Worm (Caenorhabditis elegans) whole organism, early embryonic: ENCODE measurements around the gene denn-4.

Experiments used
- B0310.2 ChIP-seq: sonication (generic microtip); optimal IDR thresholded peaks from 2 replicates; lab custom pipeline; 2016; ENCODE audit warnings: mild to moderate bottlenecking, missing genetic modification characterization, missing compliant biosample characterization
- aly-1 ChIP-seq: sonication (generic microtip); optimal IDR thresholded peaks from 2 replicates; lab custom pipeline; 2016; ENCODE audit warnings: missing genetic modification characterization, missing compliant biosample characterization
- ama-1 ChIP-seq: fragments of 150-350 bp; optimal IDR thresholded peaks from 2 replicates; lab custom pipeline; 2014
- ceh-36 ChIP-seq: sonication (generic microtip); optimal IDR thresholded peaks from 2 replicates; lab custom pipeline; 2016; ENCODE audit warnings: missing genetic modification characterization, inconsistent platforms, missing compliant biosample characterization
- ets-7 ChIP-seq: sonication (generic microtip); optimal IDR thresholded peaks from 2 replicates; lab custom pipeline; 2016; ENCODE audit warnings: missing genotype, missing genetic modification characterization, missing compliant biosample characterization
- flt-1 ChIP-seq: fragments of 200-800 bp; sonication (Bioruptor generic); IDR thresholded peaks from 2 replicates; pipeline ENCODE4 v1.3.6; 2022; ENCODE audit warnings: missing genetic modification characterization, missing compliant biosample characterization
- hmg-4 ChIP-seq: fragments of 200-800 bp; sonication (Bioruptor generic); optimal IDR thresholded peaks from 2 replicates; lab custom pipeline; 2018; ENCODE audit warnings: mild to moderate bottlenecking, missing genetic modification characterization, missing compliant biosample characterization
- hnd-1 ChIP-seq: sonication (generic microtip); optimal IDR thresholded peaks from 2 replicates; lab custom pipeline; 2016; ENCODE audit warnings: missing genetic modification characterization, missing compliant biosample characterization
- pes-1 ChIP-seq: fragments of 200-800 bp; sonication (Bioruptor generic); IDR thresholded peaks from 2 replicates; pipeline ENCODE4 v1.3.6; 2022; ENCODE audit warnings: missing genetic modification reagents, missing genetic modification characterization, missing compliant biosample characterization
- sea-1 ChIP-seq: fragments of 200-800 bp; sonication (Bioruptor generic); conservative IDR thresholded peaks from 2 replicates; pipeline ENCODE4 v1.3.6; 2022; ENCODE audit warnings: missing genetic modification characterization, missing compliant biosample characterization
- tbx-11 ChIP-seq: fragments of 200-800 bp; sonication (Bioruptor generic); IDR thresholded peaks from 2 replicates; pipeline ENCODE4 v1.3.6; 2022; ENCODE audit warnings: missing genetic modification characterization, missing compliant biosample characterization
- tbx-37 ChIP-seq: fragments of 200-800 bp; sonication (Bioruptor generic); conservative IDR thresholded peaks from 2 replicates; pipeline ENCODE4 v1.3.6; 2022; ENCODE audit warnings: missing genetic modification reagents, missing genetic modification characterization, missing compliant biosample characterization
- tra-4 ChIP-seq: sonication (generic microtip); optimal IDR thresholded peaks from 2 replicates; lab custom pipeline; 2017; ENCODE audit warnings: missing genetic modification characterization, missing compliant biosample characterization

- no peak for TF ChIP-seq ets-7
- TF ChIP-seq tbx-37 (GFP tag; lab: Robert Waterston, UW), result no peak
- TF ChIP-seq ama-1 (lab: Kevin White, UChicago), result no peak
- no peak for TF ChIP-seq hmg-4
- no peak for TF ChIP-seq aly-1 (tag; lab: Kevin White, UChicago)
- no peak for TF ChIP-seq B0310.2
- TF ChIP-seq flt-1 (GFP tag; lab: Robert Waterston, UW), result no peak
- no peak for TF ChIP-seq tbx-11 (GFP tag; lab: Robert Waterston, UW)
- TF ChIP-seq pes-1 (GFP tag; lab: Robert Waterston, UW), result no peak
- no peak for TF ChIP-seq tra-4 (tag; lab: Kevin White, UChicago)
- TF ChIP-seq hnd-1, result no peak
- no peak for TF ChIP-seq ceh-36 (tag; lab: Kevin White, UChicago)
- TF ChIP-seq sea-1, result no peak
These were observed 28.5 kb downstream of the denn-4 start for ce11 chrIV:1952312-1952711.
